Worm (Caenorhabditis elegans) whole organism, mixed stage, embryonic: Measurements from ENCODE around the gene F47F2.1.

Experiments
- lin-13 ChIP-seq: fragments of 150-350 bp; optimal IDR thresholded peaks from 2 replicates; lab custom pipeline; 2014; ENCODE audit warnings: missing biosample characterization, missing genetic modification characterization
- lsy-2 ChIP-seq: fragments of 150-350 bp; optimal IDR thresholded peaks from 2 replicates; lab custom pipeline; 2014; ENCODE audit warnings: missing biosample characterization, missing genetic modification characterization
- nhr-76 ChIP-seq: sonication (generic microtip); optimal IDR thresholded peaks from 2 replicates; lab custom pipeline; 2017; ENCODE audit warnings: missing biosample characterization, missing genetic modification characterization
- sptf-1 ChIP-seq: sonication (generic microtip); optimal IDR thresholded peaks from 2 replicates; lab custom pipeline; 2017; ENCODE audit warnings: mild to moderate bottlenecking, missing genetic modification characterization, moderate library complexity, missing compliant biosample characterization

- no peak for TF ChIP-seq sptf-1 (tag; lab: Kevin White, UChicago)
- no peak for TF ChIP-seq lin-13
- TF ChIP-seq nhr-76 = no peak
- no peak for TF ChIP-seq lsy-2 (tag; lab: Kevin White, UChicago)
These were observed 41.8 kb downstream of the F47F2.1 start, which contains the start of gene T22B2.2 for ce11 chrX:3920101-3920500.
